Worm (Caenorhabditis elegans) whole organism, L4 larva: ENCODE measurements around the gene amt-4.

Experiments
- D1046.2 ChIP-seq: fragments of 200-800 bp; sonication (Bioruptor generic); IDR thresholded peaks from 2 replicates; pipeline ENCODE4 v1.3.6; 2022; ENCODE audit warnings: missing genetic modification characterization, missing compliant biosample characterization
- F10B5.3 ChIP-seq: sonication (generic microtip); optimal IDR thresholded peaks from 2 replicates; lab custom pipeline; 2016; ENCODE audit warnings: mild to moderate bottlenecking, missing genetic modification characterization, missing compliant biosample characterization
- F26F4.8 ChIP-seq: fragments of 200-800 bp; sonication (Bioruptor generic); conservative IDR thresholded peaks from 2 replicates; pipeline ENCODE4 v1.3.6; 2022; ENCODE audit warnings: missing genetic modification characterization, missing compliant biosample characterization
- F44E2.7 ChIP-seq: fragments of 200-800 bp; sonication (Bioruptor generic); IDR thresholded peaks from 2 replicates; pipeline ENCODE4 v2.1.2; 2022; ENCODE audit warnings: missing genetic modification characterization, missing compliant biosample characterization
- T20F7.1 ChIP-seq: fragments of 200-800 bp; sonication (Bioruptor generic); optimal IDR thresholded peaks from 2 replicates; lab custom pipeline; 2018; ENCODE audit warnings: mild to moderate bottlenecking, missing genetic modification characterization, missing compliant biosample characterization
- T26A8.4 ChIP-seq: fragments of 200-800 bp; sonication (Bioruptor generic); IDR thresholded peaks from 2 replicates; pipeline ENCODE4 v1.3.6; 2022; ENCODE audit warnings: missing genetic modification characterization, missing compliant biosample characterization
- Y105C5A.15 ChIP-seq: fragments of 200-800 bp; sonication (Bioruptor generic); IDR thresholded peaks from 2 replicates; pipeline ENCODE4 v1.3.6; 2022; ENCODE audit warnings: missing genetic modification characterization, missing compliant biosample characterization
- Y5F2A.4 ChIP-seq: fragments of 200-800 bp; sonication (Bioruptor generic); optimal IDR thresholded peaks from 2 replicates; lab custom pipeline; 2018; ENCODE audit warnings: mild to moderate bottlenecking, missing genetic modification characterization, missing compliant biosample characterization
- aha-1 ChIP-seq: fragments of 150-350 bp; peaks from one replicate; lab custom pipeline; 2014; ENCODE audit warnings: missing biosample characterization, missing genetic modification characterization
- ceh-32 ChIP-seq: sonication (generic microtip); optimal IDR thresholded peaks from 2 replicates; lab custom pipeline; 2016; ENCODE audit warnings: mild to moderate bottlenecking, missing genetic modification characterization, missing compliant biosample characterization; ENCODE audit not compliant: poor library complexity
- ctbp-1 ChIP-seq: fragments of 200-800 bp; sonication (Bioruptor generic); IDR thresholded peaks from 2 replicates; pipeline ENCODE4 v1.3.6; 2022; ENCODE audit warnings: missing genetic modification reagents, missing genetic modification characterization, missing compliant biosample characterization
- daf-12 ChIP-seq: fragments of 150-350 bp; optimal IDR thresholded peaks from 2 replicates; lab custom pipeline; 2014; ENCODE audit warnings: missing biosample characterization, missing genetic modification reagents, missing genetic modification characterization
- daf-16 ChIP-seq, 3 experiments: sonication (generic microtip); optimal IDR thresholded peaks; 2 replicates each; lab custom pipeline; 2016 to 2017; ENCODE audit warnings: missing genetic modification characterization in 3 of 3, missing genetic modification reagents in 3 of 3, mild to moderate bottlenecking in 2 of 3, missing compliant biosample characterization in 2 of 3, missing biosample characterization in 1 of 3, moderate library complexity in 1 of 3
- dmd-9 ChIP-seq: fragments of 200-800 bp; sonication (Bioruptor generic); IDR thresholded peaks from 2 replicates; pipeline ENCODE4 v1.3.6; 2022; ENCODE audit warnings: missing genetic modification reagents, missing genetic modification characterization, missing compliant biosample characterization
- fos-1 ChIP-seq: fragments of 150-350 bp; optimal IDR thresholded peaks from 2 replicates; lab custom pipeline; 2014; ENCODE audit warnings: missing biosample characterization, missing genetic modification characterization
- hif-1 ChIP-seq, 2 experiments: sonication (generic microtip); optimal IDR thresholded peaks; 2 replicates each; lab custom pipeline; 2016 to 2017; ENCODE audit warnings: missing compliant biosample characterization in 2 of 2, missing genetic modification characterization in 2 of 2, missing genetic modification reagents in 2 of 2, missing genotype in 2 of 2, mild to moderate bottlenecking in 1 of 2
- hlh-30 ChIP-seq: sonication (generic microtip); optimal IDR thresholded peaks from 2 replicates; lab custom pipeline; 2017; ENCODE audit warnings: antibody characterized with exemption, mild to moderate bottlenecking, missing genetic modification characterization, missing compliant biosample characterization; ENCODE audit not compliant: insufficient read depth
- hmg-1.1 ChIP-seq: fragments of 200-800 bp; sonication (Bioruptor generic); IDR thresholded peaks from 2 replicates; pipeline ENCODE4 v1.3.6; 2022; ENCODE audit warnings: missing genetic modification reagents, missing genetic modification characterization, missing compliant biosample characterization
- lim-7 ChIP-seq: fragments of 200-800 bp; sonication (Bioruptor generic); IDR thresholded peaks from 2 replicates; pipeline ENCODE4 v1.3.6; 2022; ENCODE audit warnings: missing genetic modification characterization, missing compliant biosample characterization
- lin-13 ChIP-seq: fragments of 150-350 bp; optimal IDR thresholded peaks from 2 replicates; lab custom pipeline; 2014; ENCODE audit warnings: missing biosample characterization, missing genetic modification reagents, missing genetic modification characterization
- lin-39 ChIP-seq: fragments of 150-350 bp; optimal IDR thresholded peaks from 2 replicates; lab custom pipeline; 2014; ENCODE audit warnings: missing biosample characterization, missing genetic modification reagents, missing genetic modification characterization
- lir-3 ChIP-seq: sonication (generic microtip); optimal IDR thresholded peaks from 2 replicates; lab custom pipeline; 2016; ENCODE audit warnings: mild to moderate bottlenecking, missing genetic modification characterization, missing compliant biosample characterization
- lsy-2 ChIP-seq, 2 experiments: fragments of 150-350 bp in 1 of 2; sonication (generic microtip) in 1 of 2; optimal IDR thresholded peaks; 2 replicates each; lab custom pipeline; 2014 to 2017; ENCODE audit warnings: missing biosample characterization in 2 of 2, missing genetic modification characterization in 2 of 2
- madf-5 ChIP-seq, 2 experiments: fragments of 200-800 bp; sonication (Bioruptor generic); IDR thresholded peaks; 2 replicates each; pipeline ENCODE4 v1.3.6; 2022; ENCODE audit warnings: missing compliant biosample characterization in 2 of 2, missing genetic modification characterization in 2 of 2
- mdl-1 ChIP-seq, 2 experiments: fragments of 150-350 bp in 1 of 2; sonication (generic microtip) in 1 of 2; optimal IDR thresholded peaks; 2 replicates each; lab custom pipeline; 2014 to 2017; ENCODE audit warnings: missing biosample characterization in 2 of 2, missing genetic modification characterization in 2 of 2
- nhr-102 ChIP-seq: sonication (generic microtip); optimal IDR thresholded peaks from 2 replicates; lab custom pipeline; 2016; ENCODE audit warnings: mild to moderate bottlenecking, missing genetic modification characterization, moderate library complexity, missing compliant biosample characterization
- nhr-111 ChIP-seq: fragments of 200-800 bp; sonication (Bioruptor generic); optimal IDR thresholded peaks from 2 replicates; lab custom pipeline; 2018; ENCODE audit warnings: mild to moderate bottlenecking, missing genetic modification characterization, missing compliant biosample characterization
- nhr-237 ChIP-seq: sonication (generic microtip); optimal IDR thresholded peaks from 2 replicates; lab custom pipeline; 2017; ENCODE audit warnings: missing biosample characterization, missing genetic modification characterization
- nhr-25 ChIP-seq: sonication (generic microtip); optimal IDR thresholded peaks from 2 replicates; lab custom pipeline; 2017; ENCODE audit warnings: missing genetic modification characterization, mild to moderate bottlenecking, missing compliant biosample characterization, antibody characterized with exemption, moderate library complexity, borderline replicate concordance; ENCODE audit not compliant: insufficient read depth
- nhr-28 ChIP-seq: fragments of 150-350 bp; optimal IDR thresholded peaks from 2 replicates; lab custom pipeline; 2014; ENCODE audit warnings: missing biosample characterization, missing genetic modification characterization
- nhr-42 ChIP-seq: fragments of 200-800 bp; sonication (Bioruptor generic); IDR thresholded peaks from 2 replicates; pipeline ENCODE4 v1.3.6; 2022; ENCODE audit warnings: missing genetic modification characterization, missing compliant biosample characterization
- nhr-48 ChIP-seq: sonication (generic microtip); optimal IDR thresholded peaks from 2 replicates; lab custom pipeline; 2016; ENCODE audit warnings: mild to moderate bottlenecking, missing genetic modification characterization, missing compliant biosample characterization
- nhr-77 ChIP-seq: fragments of 150-350 bp; optimal IDR thresholded peaks from 2 replicates; lab custom pipeline; 2014; ENCODE audit warnings: missing biosample characterization, missing genetic modification characterization
- php-3 ChIP-seq: fragments of 200-800 bp; sonication (Bioruptor generic); IDR thresholded peaks from 2 replicates; pipeline ENCODE4 v1.3.6; 2022; ENCODE audit warnings: missing genetic modification reagents, missing genetic modification characterization, missing compliant biosample characterization
- pqm-1 ChIP-seq: sonication (generic microtip); optimal IDR thresholded peaks from 2 replicates; lab custom pipeline; 2017; ENCODE audit warnings: missing biosample characterization, missing genetic modification characterization
- rbr-2 ChIP-seq: sonication (generic microtip); optimal IDR thresholded peaks from 2 replicates; lab custom pipeline; 2016; ENCODE audit warnings: missing genotype, missing genetic modification characterization, missing compliant biosample characterization
- sdz-12 ChIP-seq: fragments of 200-800 bp; sonication (Bioruptor generic); optimal IDR thresholded peaks from 2 replicates; lab custom pipeline; 2018; ENCODE audit warnings: mild to moderate bottlenecking, missing genetic modification characterization, missing compliant biosample characterization
- skn-1 ChIP-seq: fragments of 150-350 bp; optimal IDR thresholded peaks from 2 replicates; lab custom pipeline; 2014; ENCODE audit warnings: missing biosample characterization, missing genetic modification characterization
- snpc-4 ChIP-seq: fragments of 150-350 bp; optimal IDR thresholded peaks from 2 replicates; lab custom pipeline; 2014; ENCODE audit warnings: missing biosample characterization, missing genetic modification characterization
- unc-130 ChIP-seq: sonication (generic microtip); optimal IDR thresholded peaks from 2 replicates; lab custom pipeline; 2016; ENCODE audit warnings: missing genetic modification reagents, missing genetic modification characterization, missing compliant biosample characterization
- unc-39 ChIP-seq: sonication (generic microtip); optimal IDR thresholded peaks from 2 replicates; lab custom pipeline; 2017; ENCODE audit warnings: missing biosample characterization, missing genetic modification characterization
- unc-62 ChIP-seq, 3 experiments: fragments of 150-350 bp in 1 of 3; sonication (generic microtip); optimal IDR thresholded peaks in 2 of 3; peaks in 1 of 3; 1 replicate in 1 of 3; 2 replicates in 2 of 3; lab custom pipeline; 2014 to 2017; ENCODE audit warnings: missing biosample characterization in 3 of 3, missing genetic modification characterization in 3 of 3, missing genetic modification reagents in 3 of 3, missing genotype in 1 of 3
- vab-7 ChIP-seq: fragments of 200-800 bp; sonication (Bioruptor generic); IDR thresholded peaks from 2 replicates; pipeline ENCODE4 v1.3.6; 2022; ENCODE audit warnings: missing genetic modification reagents, missing genetic modification characterization, missing compliant biosample characterization
- zip-11 ChIP-seq: fragments of 200-800 bp; sonication (Bioruptor generic); IDR thresholded peaks from 2 replicates; pipeline ENCODE4 v1.3.6; 2022; ENCODE audit warnings: missing genetic modification characterization, missing compliant biosample characterization
- zip-2 ChIP-seq: fragments of 150-350 bp; optimal IDR thresholded peaks from 2 replicates; lab custom pipeline; 2014; ENCODE audit warnings: missing biosample characterization, missing genetic modification characterization
- ztf-11 ChIP-seq: fragments of 150-350 bp; optimal IDR thresholded peaks from 2 replicates; lab custom pipeline; 2014; ENCODE audit warnings: missing biosample characterization, missing genetic modification characterization
- ztf-7 ChIP-seq: fragments of 150-350 bp; optimal IDR thresholded peaks from 2 replicates; lab custom pipeline; 2014; ENCODE audit warnings: missing biosample characterization, missing genetic modification characterization

Gene amt-4

ce11 chrX:4521166-4521565 lies 43.9 kb upstream of the amt-4 start:
- TF ChIP-seq mdl-1 (tag; optimal IDR thresholded peaks at IDR 0.05; lab: Kevin White, UChicago) (peak in 1 of 2 experiments; percentile 27), nhr-77 (no peak), ztf-11 (tag; lab: Kevin White, UChicago) (no peak), dmd-9 (GFP tag; lab: Robert Waterston, UW) (no peak), hlh-30 (tag; lab: Kevin White, UChicago) (peak; percentile 18), madf-5 (GFP tag; IDR thresholded peaks at IDR 0.05; lab: Robert Waterston, UW) (no peak), lir-3 (tag; lab: Kevin White, UChicago) (no peak), unc-39 (tag; lab: Kevin White, UChicago) (no peak), php-3 (GFP tag; lab: Robert Waterston, UW) (no peak), unc-62 (GFP tag; optimal IDR thresholded peaks at IDR 0.05 in 1 of 2; lab: Kevin White, UChicago) (peak in 1 of 2 experiments; percentile 85), unc-62 (tag; optimal IDR thresholded peaks at IDR 0.05; lab: Kevin White, UChicago) (no peak), D1046.2 (GFP tag; lab: Robert Waterston, UW) (no peak), ceh-32 (tag; lab: Kevin White, UChicago) (no peak), hif-1 (tag; optimal IDR thresholded peaks at IDR 0.05; lab: Kevin White, UChicago) (no peak), aha-1 (tag; lab: Kevin White, UChicago) (no peak), nhr-42 (no peak), pqm-1 (tag; lab: Kevin White, UChicago) (no peak)

- TF ChIP-seq fos-1 (tag; lab: Kevin White, UChicago) = no peak
- TF ChIP-seq T26A8.4 (GFP tag; lab: Robert Waterston, UW) = no peak; the same call in 1 of the 2 replicates
- peak; percentile 71 for TF ChIP-seq nhr-25 (tag; lab: Kevin White, UChicago)
- no peak for TF ChIP-seq nhr-111 (GFP tag; lab: Kevin White, UChicago)
- TF ChIP-seq zip-11 (GFP tag; lab: Robert Waterston, UW) = no peak
- TF ChIP-seq F26F4.8 (GFP tag; lab: Robert Waterston, UW) = no peak
- no peak for TF ChIP-seq nhr-237 (tag; lab: Kevin White, UChicago)
- no peak for TF ChIP-seq ceh-32 (tag; lab: Kevin White, UChicago)
- no peak for TF ChIP-seq Y105C5A.15 (GFP tag; lab: Robert Waterston, UW)
- TF ChIP-seq skn-1 (tag; lab: Kevin White, UChicago) = no peak
- no peak for TF ChIP-seq ztf-7 (tag; lab: Kevin White, UChicago)
- peak; percentile 10 for TF ChIP-seq rbr-2 (tag; lab: Kevin White, UChicago)
- TF ChIP-seq lir-3 (tag; lab: Kevin White, UChicago) = no peak
- no peak for TF ChIP-seq F44E2.7
- peak; percentile 34 for TF ChIP-seq hmg-1.1
- TF ChIP-seq snpc-4 (tag; lab: Kevin White, UChicago) = no peak
- TF ChIP-seq F10B5.3 = no peak
- peak in 1 of 2 experiments; percentile 25 for TF ChIP-seq lsy-2 (tag; optimal IDR thresholded peaks at IDR 0.05; lab: Kevin White, UChicago)
- no peak for TF ChIP-seq lin-13 (GFP tag; lab: Kevin White, UChicago)
- TF ChIP-seq vab-7 (GFP tag; lab: Robert Waterston, UW) = no peak
- no peak for TF ChIP-seq Y5F2A.4
- no peak for TF ChIP-seq lim-7 (GFP tag; lab: Robert Waterston, UW)
- TF ChIP-seq unc-130 (GFP tag; lab: Kevin White, UChicago) = no peak
- TF ChIP-seq daf-12 (tag; lab: Kevin White, UChicago) = no peak
- no peak for TF ChIP-seq lin-39
- TF ChIP-seq nhr-48 (tag; lab: Kevin White, UChicago) = no peak
- no peak for TF ChIP-seq zip-2 (tag; lab: Kevin White, UChicago)
- no peak for TF ChIP-seq pqm-1 (tag; lab: Kevin White, UChicago)
- TF ChIP-seq sdz-12 (GFP tag; lab: Kevin White, UChicago) = no peak
- TF ChIP-seq daf-16 (GFP tag; optimal IDR thresholded peaks at IDR 0.05; lab: Kevin White, UChicago) = no peak
- peak; percentile 42 for TF ChIP-seq daf-16 (tag; optimal IDR thresholded peaks at IDR 0.05; lab: Kevin White, UChicago)
- TF ChIP-seq T20F7.1 = no peak
- no peak for TF ChIP-seq nhr-28 (tag; lab: Kevin White, UChicago)
- TF ChIP-seq nhr-102 (tag; lab: Kevin White, UChicago) = no peak
- no peak for TF ChIP-seq ctbp-1
These were observed 43.0 kb upstream of the amt-4 start, which contains the start of gene C07A12.7 for ce11 chrX:4521837-4522816. TSS of gene C07A12.7 (minus strand) at chrX:4522144.
